Worm (Caenorhabditis elegans): ENCODE results near the gene ant-1.1.
A peak's percentile ranks its signal among the peaks of the same experiment; 100 is the strongest.

Gene ant-1.1

DNA sequence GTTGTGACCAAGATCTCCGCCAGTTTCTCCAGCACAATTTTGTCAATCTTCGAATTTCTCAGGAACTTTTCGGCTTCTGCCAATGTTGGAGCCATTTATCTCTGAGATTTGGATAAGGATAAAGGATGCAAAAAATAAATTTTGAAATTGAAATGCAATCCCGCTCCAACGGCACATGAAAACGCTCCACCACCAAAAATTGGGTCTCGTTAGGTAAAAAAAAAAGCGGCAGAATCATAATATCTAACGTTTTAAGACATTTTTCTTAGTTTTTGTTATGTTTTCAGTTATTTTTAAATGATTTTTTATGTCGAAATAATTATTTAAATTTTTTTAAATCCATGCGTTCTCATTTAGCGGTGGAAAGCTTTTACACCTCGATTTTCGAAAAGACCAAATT lies 28.6 kb upstream of the ant-1.1 start, which contains the start of gene F45G2.7:
TSS of gene F45G2.7 (minus strand) at position 101 of the 400 bp plus-strand sequence.
- no peak for TF ChIP-seq ceh-19 (GFP tag; optimal IDR thresholded peaks at IDR 0.05)
- no peak for TF ChIP-seq ceh-48 (tag; optimal IDR thresholded peaks at IDR 0.05)
- no peak for TF ChIP-seq ztf-16 (tag; optimal IDR thresholded peaks at IDR 0.05)
- no peak for TF ChIP-seq ceh-22 (tag; optimal IDR thresholded peaks at IDR 0.05)

ce11 chrIII:13435570-13435969 lies 27.4 kb upstream of the ant-1.1 start, which contains the start of gene F45G2.8:
Gene F45G2.8, minus strand, starts transcription at chrIII:13435670.
- TF ChIP-seq hlh-15 (tag; optimal IDR thresholded peaks at IDR 0.05) (no peak), ref-2 (tag; optimal IDR thresholded peaks at IDR 0.05) (no peak), lin-11 (tag; optimal IDR thresholded peaks at IDR 0.05) (no peak), rnt-1 (tag; optimal IDR thresholded peaks at IDR 0.05) (no peak), F13H6.1 (tag; optimal IDR thresholded peaks at IDR 0.05) (no peak), ceh-34 (tag; optimal IDR thresholded peaks at IDR 0.05) (no peak), odd-2 (tag; optimal IDR thresholded peaks at IDR 0.05) (no peak), mec-3 (tag; optimal IDR thresholded peaks at IDR 0.05; ENCODE audit: borderline replicate concordance) (no peak), K02D7.2 (tag; optimal IDR thresholded peaks at IDR 0.05) (no peak), zip-5 (tag; optimal IDR thresholded peaks at IDR 0.05) (no peak), fax-1 (tag; optimal IDR thresholded peaks at IDR 0.05) (no peak), pqm-1 (tag; optimal IDR thresholded peaks at IDR 0.05) (no peak), ztf-16 (tag; optimal IDR thresholded peaks at IDR 0.05) (no peak), pag-3 (tag; optimal IDR thresholded peaks at IDR 0.05; ENCODE audit: borderline replicate concordance) (no peak), ceh-6 (GFP tag; optimal IDR thresholded peaks at IDR 0.05) (no peak), syd-9 (tag; optimal IDR thresholded peaks at IDR 0.05) (no peak), che-1 (tag; optimal IDR thresholded peaks at IDR 0.05) (no peak), Y22D7AL.16 (tag; optimal IDR thresholded peaks at IDR 0.05) (no peak), tbx-7 (tag; optimal IDR thresholded peaks at IDR 0.05) (no peak), nfya-1 (tag; optimal IDR thresholded peaks at IDR 0.05) (no peak)

- no peak for TF ChIP-seq ref-2 (tag; optimal IDR thresholded peaks at IDR 0.05)
- no peak for TF ChIP-seq C38D4.7 (GFP tag; optimal IDR thresholded peaks at IDR 0.05)
- no peak for TF ChIP-seq che-1 (tag; optimal IDR thresholded peaks at IDR 0.05)
- TF ChIP-seq sox-4 (tag; optimal IDR thresholded peaks at IDR 0.05) = no peak
Measured at ce11 chrIII:13436843-13437242, 26.1 kb upstream of the ant-1.1 start, which contains the start of gene F45G2.9. Gene F45G2.9, minus strand, starts transcription at chrIII:13436943.

DNA sequence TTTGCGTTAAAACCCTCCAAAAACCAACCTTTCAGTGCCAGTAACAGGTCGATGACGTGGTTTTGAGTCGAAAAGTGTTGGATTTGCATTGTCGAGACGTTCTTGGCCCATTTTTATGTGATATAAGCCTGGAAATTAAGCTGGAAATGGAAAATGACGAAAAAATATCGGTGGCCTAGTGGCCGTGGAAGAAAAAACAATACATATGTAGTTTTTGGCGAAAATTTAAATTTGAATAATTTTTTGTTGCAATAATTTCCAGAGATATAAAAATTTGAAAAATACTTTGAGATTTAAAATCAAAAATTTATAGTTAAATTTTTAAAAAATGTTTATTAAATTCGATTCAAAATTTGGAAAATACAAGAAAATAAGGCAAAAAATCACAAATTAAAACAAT lies 23.5 kb upstream of the ant-1.1 start, which contains the start of gene ciao-2B:
TSS of gene ciao-2B (minus strand) at position 130 of the 400 bp plus-strand sequence.
- no peak for TF ChIP-seq pqm-1 (tag; optimal IDR thresholded peaks at IDR 0.05)
- peak; percentile 66 for TF ChIP-seq ceh-31 (tag; optimal IDR thresholded peaks at IDR 0.05)
- no peak for TF ChIP-seq hlh-15 (tag; optimal IDR thresholded peaks at IDR 0.05)
- TF ChIP-seq ceh-2 (tag; optimal IDR thresholded peaks at IDR 0.05) = peak; percentile 25
- TF ChIP-seq ceh-30 (tag; optimal IDR thresholded peaks at IDR 0.05) = no peak
- peak; percentile 28 for TF ChIP-seq hlh-8 (tag; optimal IDR thresholded peaks at IDR 0.05)
- no peak for TF ChIP-seq sox-2 (GFP tag; IDR thresholded peaks at IDR 0.05)
- TF ChIP-seq C08G9.2 (tag; optimal IDR thresholded peaks at IDR 0.05) = peak; percentile 70
- peak; percentile 5 for TF ChIP-seq tbx-7 (tag; optimal IDR thresholded peaks at IDR 0.05)
- TF ChIP-seq fkh-6 (tag; optimal IDR thresholded peaks at IDR 0.05) = no peak
- no peak for TF ChIP-seq ztf-16 (tag; optimal IDR thresholded peaks at IDR 0.05)
- peak; percentile 62 for TF ChIP-seq ets-4 (tag; optimal IDR thresholded peaks at IDR 0.05)

- TF ChIP-seq pros-1 (tag; optimal IDR thresholded peaks at IDR 0.05) (no peak), ceh-31 (tag; optimal IDR thresholded peaks at IDR 0.05) (no peak), ceh-34 (tag; optimal IDR thresholded peaks at IDR 0.05) (no peak), ceh-24 (tag; optimal IDR thresholded peaks at IDR 0.05) (no peak), gmeb-2 (tag; optimal IDR thresholded peaks at IDR 0.05) (no peak), ceh-30 (tag; optimal IDR thresholded peaks at IDR 0.05) (no peak), fax-1 (tag; optimal IDR thresholded peaks at IDR 0.05) (no peak), ahr-1 (tag; optimal IDR thresholded peaks at IDR 0.05) (no peak), pat-9 (tag; optimal IDR thresholded peaks at IDR 0.05) (no peak), ceh-45 (GFP tag; IDR thresholded peaks at IDR 0.05) (no peak), ceh-9 (tag; optimal IDR thresholded peaks at IDR 0.05) (no peak), ceh-6 (GFP tag; optimal IDR thresholded peaks at IDR 0.05) (no peak), npax-4 (tag; optimal IDR thresholded peaks at IDR 0.05) (no peak), fkh-10 (GFP tag; optimal IDR thresholded peaks at IDR 0.05) (no peak)
Measured at ce11 chrIII:13452824-13453223, 10.1 kb upstream of the ant-1.1 start.
